Worm (Caenorhabditis elegans): Measurements from ENCODE around the gene srw-120.

- no peak for TF ChIP-seq pax-3 (tag; optimal IDR thresholded peaks at IDR 0.05)
- no peak for TF ChIP-seq nhr-47 (tag; optimal IDR thresholded peaks at IDR 0.05)
- TF ChIP-seq jun-1 (tag; optimal IDR thresholded peaks at IDR 0.05), result no peak
- TF ChIP-seq unc-86 (tag; optimal IDR thresholded peaks at IDR 0.05), result no peak
- no peak for TF ChIP-seq swsn-7 (tag; optimal IDR thresholded peaks at IDR 0.05)
- no peak for TF ChIP-seq dpl-1 (GFP tag; optimal IDR thresholded peaks at IDR 0.05)
- TF ChIP-seq F16B12.6 (tag; optimal IDR thresholded peaks at IDR 0.05), result no peak
- TF ChIP-seq vab-15 (tag; optimal IDR thresholded peaks at IDR 0.05), result no peak
- TF ChIP-seq nhr-77 (tag; optimal IDR thresholded peaks at IDR 0.05), result no peak
- TF ChIP-seq fkh-10 (GFP tag; optimal IDR thresholded peaks at IDR 0.05), result no peak
Measured at ce11 chrV:2983351-2983750, 12.7 kb downstream of the srw-120 start, which contains the start of gene srw-117.

All from whole organism, L1 larva.